Fruit fly (Drosophila melanogaster) whole organism, embryonic: ENCODE data around the gene CG34180.

Experiments
- Atf-2 ChIP-seq: fragments of 200-800 bp; sonication (Bioruptor generic); optimal IDR thresholded peaks from 2 replicates; lab custom pipeline; 2016; ENCODE audit warnings: missing biosample characterization, missing genetic modification characterization
- CG10267 ChIP-seq: fragments of 200-800 bp; sonication (Bioruptor generic); optimal IDR thresholded peaks from 2 replicates; lab custom pipeline; 2018; ENCODE audit warnings: missing biosample characterization, mild to moderate bottlenecking, missing genetic modification characterization, moderate library complexity
- CG11085 ChIP-seq: fragments of 200-800 bp; sonication (Bioruptor generic); IDR thresholded peaks from 2 replicates; pipeline ENCODE4 v1.3.6; 2022; ENCODE audit warnings: missing biosample characterization, missing genetic modification characterization
- CG11456 ChIP-seq: fragments of 200-800 bp; sonication (Bioruptor generic); IDR thresholded peaks from 3 replicates; pipeline ENCODE4 v1.3.6; 2022; ENCODE audit warnings: missing biosample characterization, missing genetic modification characterization
- CG11560 ChIP-seq: fragments of 200-800 bp; sonication (Bioruptor generic); IDR thresholded peaks from 3 replicates; pipeline ENCODE4 v1.3.6; 2022; ENCODE audit warnings: missing biosample characterization, missing genetic modification characterization
- CG12744 ChIP-seq: fragments of 200-800 bp; sonication (Bioruptor generic); optimal IDR thresholded peaks from 2 replicates; lab custom pipeline; 2016; ENCODE audit warnings: missing biosample characterization, missing genetic modification characterization
- CG13624 ChIP-seq: fragments of 200-800 bp; sonication (Bioruptor generic); optimal IDR thresholded peaks from 2 replicates; lab custom pipeline; 2016; ENCODE audit warnings: missing biosample characterization, missing genetic modification characterization
- CG14014 ChIP-seq: fragments of 200-800 bp; sonication (Bioruptor generic); IDR thresholded peaks from 2 replicates; pipeline ENCODE4 v1.3.6; 2022; ENCODE audit warnings: missing biosample characterization, missing genetic modification characterization
- CG14441 ChIP-seq: fragments of 200-800 bp; sonication (Bioruptor generic); IDR thresholded peaks from 2 replicates; pipeline ENCODE4 v1.3.6; 2022; ENCODE audit warnings: missing biosample characterization, missing genetic modification characterization
- CG15514 ChIP-seq: fragments of 200-800 bp; sonication (Bioruptor generic); optimal IDR thresholded peaks from 3 replicates; lab custom pipeline; 2017; ENCODE audit warnings: missing biosample characterization, missing genetic modification characterization, mild to moderate bottlenecking, moderate library complexity, missing genetic modification reagents
- CG1603 ChIP-seq: fragments of 200-800 bp; sonication (Bioruptor generic); optimal IDR thresholded peaks from 2 replicates; lab custom pipeline; 2019; ENCODE audit warnings: missing biosample characterization, mild to moderate bottlenecking, missing genetic modification characterization, moderate library complexity
- CG1647 ChIP-seq: fragments of 200-800 bp; sonication (Bioruptor generic); optimal IDR thresholded peaks from 3 replicates; lab custom pipeline; 2016; ENCODE audit warnings: missing biosample characterization, missing genetic modification characterization
- CG16813 ChIP-seq: fragments of 200-800 bp; sonication (Bioruptor generic); IDR thresholded peaks from 3 replicates; pipeline ENCODE4 v1.3.6; 2022; ENCODE audit warnings: missing biosample characterization, missing genetic modification characterization; ENCODE audit not compliant: partially characterized antibody
- CG17186 ChIP-seq: fragments of 200-800 bp; sonication (Bioruptor generic); optimal IDR thresholded peaks from 3 replicates; lab custom pipeline; 2017; ENCODE audit warnings: missing biosample characterization, missing genetic modification reagents, missing genetic modification characterization
- CG18262 ChIP-seq: fragments of 200-800 bp; optimal IDR thresholded peaks from 3 replicates; lab custom pipeline; 2019; ENCODE audit warnings: missing biosample characterization, mild to moderate bottlenecking, missing genetic modification characterization, moderate library complexity
- CG18599 ChIP-seq: fragments of 200-800 bp; sonication (Bioruptor generic); optimal IDR thresholded peaks from 3 replicates; lab custom pipeline; 2017; ENCODE audit warnings: missing biosample characterization, missing genetic modification characterization, mild to moderate bottlenecking, moderate library complexity, missing genetic modification reagents
- CG2889 ChIP-seq: fragments of 200-800 bp; sonication (Bioruptor generic); IDR thresholded peaks from 3 replicates; pipeline ENCODE4 v1.3.6; 2022; ENCODE audit warnings: missing biosample characterization, missing genetic modification characterization
- CG3407 ChIP-seq: fragments of 200-800 bp; sonication (Bioruptor generic); optimal IDR thresholded peaks from 2 replicates; lab custom pipeline; 2018; ENCODE audit warnings: missing biosample characterization, mild to moderate bottlenecking, missing genetic modification characterization
- CG42726 ChIP-seq: fragments of 200-800 bp; sonication (Bioruptor generic); IDR thresholded peaks from 2 replicates; pipeline ENCODE4 v1.3.6; 2022; ENCODE audit warnings: missing biosample characterization, missing genetic modification characterization; ENCODE audit not compliant: partially characterized antibody
- CG4617 ChIP-seq: fragments of 200-800 bp; sonication (Bioruptor generic); optimal IDR thresholded peaks from 3 replicates; lab custom pipeline; 2016; ENCODE audit warnings: missing biosample characterization, missing genetic modification characterization, borderline replicate concordance
- CG4707 ChIP-seq: fragments of 200-800 bp; sonication (Bioruptor generic); optimal IDR thresholded peaks from 2 replicates; lab custom pipeline; 2018; ENCODE audit warnings: missing biosample characterization, mild to moderate bottlenecking, missing genetic modification characterization, moderate library complexity
- CG6683 ChIP-seq: fragments of 200-800 bp; sonication (Bioruptor generic); optimal IDR thresholded peaks from 2 replicates; lab custom pipeline; 2017; ENCODE audit warnings: missing biosample characterization, mild to moderate bottlenecking, missing genetic modification characterization, missing genetic modification reagents
- CG9876 ChIP-seq: fragments of 200-800 bp; sonication (Bioruptor generic); optimal IDR thresholded peaks from 2 replicates; lab custom pipeline; 2016; ENCODE audit warnings: missing biosample characterization, missing genetic modification characterization
- CTCF ChIP-seq: fragments of 200-800 bp; sonication (Bioruptor generic); optimal IDR thresholded peaks from 2 replicates; lab custom pipeline; 2017; ENCODE audit warnings: missing biosample characterization, mild to moderate bottlenecking, missing genetic modification characterization, moderate library complexity
- Dek ChIP-seq: fragments of 200-800 bp; sonication (Bioruptor generic); optimal IDR thresholded peaks from 3 replicates; lab custom pipeline; 2019; ENCODE audit warnings: missing biosample characterization, mild to moderate bottlenecking, missing genetic modification characterization, moderate library complexity
- E2f2 ChIP-seq: fragments of 200-800 bp; sonication (Bioruptor generic); IDR thresholded peaks from 2 replicates; pipeline ENCODE4 v1.3.6; 2022; ENCODE audit warnings: missing biosample characterization, missing genetic modification characterization
- Fer3 ChIP-seq: fragments of 200-800 bp; sonication (Bioruptor generic); optimal IDR thresholded peaks from 2 replicates; lab custom pipeline; 2018; ENCODE audit warnings: missing biosample characterization, mild to moderate bottlenecking, missing genetic modification characterization, moderate library complexity
- H15 ChIP-seq: fragments of 200-800 bp; sonication (Bioruptor generic); IDR thresholded peaks from 3 replicates; pipeline ENCODE4 v1.3.6; 2022; ENCODE audit warnings: missing biosample characterization, missing genetic modification characterization
- HLH54F ChIP-seq: fragments of 200-800 bp; sonication (Bioruptor generic); optimal IDR thresholded peaks from 3 replicates; lab custom pipeline; 2016; ENCODE audit warnings: missing biosample characterization, missing genetic modification characterization
- Max ChIP-seq: fragments of 200-800 bp; sonication (Bioruptor generic); optimal IDR thresholded peaks from 2 replicates; lab custom pipeline; 2016; ENCODE audit warnings: missing biosample characterization, mild to moderate bottlenecking, missing genetic modification characterization
- Sox100B ChIP-seq: fragments of 200-800 bp; sonication (Bioruptor generic); optimal IDR thresholded peaks from 3 replicates; lab custom pipeline; 2018; ENCODE audit warnings: missing biosample characterization, mild to moderate bottlenecking, missing genetic modification characterization
- Spps ChIP-seq: fragments of 200-800 bp; sonication (Bioruptor generic); optimal IDR thresholded peaks from 2 replicates; lab custom pipeline; 2018; ENCODE audit warnings: missing biosample characterization, mild to moderate bottlenecking, missing genetic modification characterization
- Sry-β ChIP-seq: fragments of 200-800 bp; sonication (Bioruptor generic); optimal IDR thresholded peaks from 2 replicates; lab custom pipeline; 2018; ENCODE audit warnings: missing biosample characterization, mild to moderate bottlenecking, missing genetic modification characterization, moderate library complexity
- Stat92E ChIP-seq, 3 experiments: fragments of >200 bp in 2 of 3; fragments of 200-800 bp in 1 of 3; sonication (Bioruptor generic) in 1 of 3; optimal IDR thresholded peaks; 2 replicates each; lab custom pipeline; 2017 to 2019; ENCODE audit warnings: missing biosample characterization in 3 of 3, missing genetic modification characterization in 3 of 3, mild to moderate bottlenecking in 1 of 3, moderate library complexity in 1 of 3
- al ChIP-seq: fragments of 200-800 bp; sonication (Bioruptor generic); IDR thresholded peaks from 2 replicates; pipeline ENCODE4 v1.3.6; 2022; ENCODE audit warnings: missing biosample characterization, missing genetic modification characterization
- az2 ChIP-seq: fragments of 200-800 bp; sonication (Bioruptor generic); optimal IDR thresholded peaks from 3 replicates; lab custom pipeline; 2016; ENCODE audit warnings: missing biosample characterization, missing genetic modification characterization
- chinmo ChIP-seq: fragments of 200-800 bp; sonication (Bioruptor generic); IDR thresholded peaks from 4 replicates; pipeline ENCODE4 v1.3.6; 2022; ENCODE audit warnings: missing biosample characterization, missing genetic modification characterization; ENCODE audit not compliant: partially characterized antibody
- croc ChIP-seq: fragments of 200-800 bp; sonication (Bioruptor generic); conservative IDR thresholded peaks from 3 replicates; pipeline ENCODE4 v1.3.6; 2022; ENCODE audit warnings: missing biosample characterization, missing genetic modification characterization
- gem ChIP-seq: fragments of 200-800 bp; sonication (Bioruptor generic); optimal IDR thresholded peaks from 2 replicates; lab custom pipeline; 2019; ENCODE audit warnings: missing biosample characterization, mild to moderate bottlenecking, missing genetic modification characterization, moderate library complexity
- lbe ChIP-seq: fragments of 200-800 bp; sonication (Bioruptor generic); optimal IDR thresholded peaks from 2 replicates; lab custom pipeline; 2016; ENCODE audit warnings: missing biosample characterization, mild to moderate bottlenecking, missing genetic modification characterization
- mld ChIP-seq: fragments of 200-800 bp; sonication (Bioruptor generic); IDR thresholded peaks from 3 replicates; pipeline ENCODE4 v1.3.6; 2022; ENCODE audit warnings: missing biosample characterization, missing genetic modification characterization; ENCODE audit not compliant: partially characterized antibody
- nom ChIP-seq: fragments of 200-800 bp; sonication (Bioruptor generic); optimal IDR thresholded peaks from 2 replicates; lab custom pipeline; 2017; ENCODE audit warnings: missing biosample characterization, missing genetic modification characterization, mild to moderate bottlenecking, moderate library complexity, missing genetic modification reagents
- org-1 ChIP-seq: fragments of 200-800 bp; sonication (Bioruptor generic); optimal IDR thresholded peaks from 2 replicates; lab custom pipeline; 2017; ENCODE audit warnings: missing biosample characterization, missing genetic modification characterization
- phol ChIP-seq: fragments of 200-800 bp; sonication (Bioruptor generic); optimal IDR thresholded peaks from 3 replicates; lab custom pipeline; 2018; ENCODE audit warnings: missing biosample characterization, mild to moderate bottlenecking, missing genetic modification characterization, moderate library complexity
- rib ChIP-seq: fragments of 200-800 bp; sonication (Bioruptor generic); IDR thresholded peaks from 2 replicates; pipeline ENCODE4 v1.3.6; 2022; ENCODE audit warnings: missing biosample characterization, missing genetic modification characterization
- seq ChIP-seq: fragments of 200-800 bp; sonication (Bioruptor generic); IDR thresholded peaks from 2 replicates; pipeline ENCODE4 v1.3.6; 2022; ENCODE audit warnings: missing biosample characterization, missing genetic modification characterization
- slp2 ChIP-seq: fragments of 200-800 bp; sonication (Bioruptor generic); optimal IDR thresholded peaks from 2 replicates; lab custom pipeline; 2016; ENCODE audit warnings: missing biosample characterization, missing genetic modification characterization

The CG34180 gene

DNA sequence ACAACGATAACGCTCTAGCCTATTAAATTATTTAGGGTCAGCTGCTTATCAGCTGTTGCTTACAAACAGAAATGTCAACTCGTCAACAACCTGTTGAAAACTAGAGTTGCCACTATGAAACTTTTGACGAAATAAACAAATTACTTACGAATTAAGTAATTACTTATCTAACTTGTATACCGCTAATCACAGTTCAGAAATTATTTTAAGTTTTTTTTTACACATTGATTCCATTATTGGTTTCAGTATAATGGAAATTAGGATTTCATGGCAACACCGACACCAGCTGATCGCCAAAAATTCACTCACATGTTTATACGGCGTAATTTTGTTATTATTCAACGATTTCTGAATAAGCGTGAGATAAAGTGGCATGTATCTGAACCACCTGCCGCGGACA lies 22.5 kb upstream of the CG34180 start, which contains the start of the genes CG9117 and CG31643 (continued):
- TF ChIP-seq Fer3 (tag; lab: Kevin White, UChicago) (peak; percentile 48), slp2 (peak; percentile 45), CG15514 (GFP tag; lab: Kevin White, UChicago) (peak; percentile 74), CG13624 (GFP tag; lab: Kevin White, UChicago) (peak; percentile 76), phol (tag; lab: Kevin White, UChicago) (peak; percentile 69), lbe (GFP tag; lab: Kevin White, UChicago) (peak; percentile 55), CG18262 (tag; lab: Kevin White, UChicago) (no peak), seq (GFP tag; lab: Robert Waterston, UW) (no peak), HLH54F (GFP tag; lab: Kevin White, UChicago) (peak; percentile 47), CG16813 (GFP tag; lab: Robert Waterston, UW) (no peak), CG12744 (GFP tag; lab: Kevin White, UChicago) (peak; percentile 53), CG11085 (GFP tag; lab: Robert Waterston, UW) (no peak), H15 (GFP tag; lab: Robert Waterston, UW) (no peak), Dek (peak; percentile 10), CG2889 (no peak), Atf-2 (GFP tag; lab: Kevin White, UChicago) (peak; percentile 2), E2f2 (GFP tag; lab: Robert Waterston, UW) (peak; percentile 28), CG1603 (peak; percentile 69), CG9876 (GFP tag; lab: Kevin White, UChicago) (no peak), CTCF (GFP tag; lab: Kevin White, UChicago) (no peak), CG11456 (GFP tag; lab: Robert Waterston, UW) (no peak), org-1 (GFP tag; lab: Kevin White, UChicago) (no peak), CG1647 (GFP tag; lab: Kevin White, UChicago) (no peak), gem (no peak), croc (GFP tag; lab: Robert Waterston, UW) (no peak), nom (peak; percentile 32), Max (GFP tag; lab: Kevin White, UChicago) (peak; percentile 61), CG18599 (GFP tag; lab: Kevin White, UChicago) (no peak), Spps (tag; lab: Kevin White, UChicago) (no peak)
- TF ChIP-seq, all 482 proteins: peak for 189

DNA sequence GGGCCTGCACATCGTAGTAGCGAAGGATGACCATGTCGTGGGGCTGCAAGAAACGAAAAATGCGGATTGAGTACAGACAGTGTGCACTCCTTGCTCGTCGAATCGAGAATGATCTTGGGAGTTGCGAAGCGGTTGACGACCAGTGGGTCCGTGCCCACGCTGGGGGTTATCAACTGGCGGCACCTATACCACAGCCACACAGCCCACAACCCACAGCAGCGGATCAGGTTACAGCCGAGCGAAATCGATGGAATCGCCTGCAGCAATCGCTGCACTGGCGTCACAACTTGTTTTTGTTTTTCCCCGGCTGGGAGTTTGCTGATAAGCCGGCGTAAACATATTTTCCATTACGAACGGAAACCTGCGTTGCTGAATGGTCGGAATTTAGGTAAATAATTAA lies 14.8 kb upstream of the CG34180 start:
- TF ChIP-seq CG3407 (GFP tag; lab: Kevin White, UChicago), result no peak
- TF ChIP-seq CG42726 (GFP tag; lab: Robert Waterston, UW), result 0 out of 2 replicates have a peak, but pooled peaks have one; percentile 20

DNA sequence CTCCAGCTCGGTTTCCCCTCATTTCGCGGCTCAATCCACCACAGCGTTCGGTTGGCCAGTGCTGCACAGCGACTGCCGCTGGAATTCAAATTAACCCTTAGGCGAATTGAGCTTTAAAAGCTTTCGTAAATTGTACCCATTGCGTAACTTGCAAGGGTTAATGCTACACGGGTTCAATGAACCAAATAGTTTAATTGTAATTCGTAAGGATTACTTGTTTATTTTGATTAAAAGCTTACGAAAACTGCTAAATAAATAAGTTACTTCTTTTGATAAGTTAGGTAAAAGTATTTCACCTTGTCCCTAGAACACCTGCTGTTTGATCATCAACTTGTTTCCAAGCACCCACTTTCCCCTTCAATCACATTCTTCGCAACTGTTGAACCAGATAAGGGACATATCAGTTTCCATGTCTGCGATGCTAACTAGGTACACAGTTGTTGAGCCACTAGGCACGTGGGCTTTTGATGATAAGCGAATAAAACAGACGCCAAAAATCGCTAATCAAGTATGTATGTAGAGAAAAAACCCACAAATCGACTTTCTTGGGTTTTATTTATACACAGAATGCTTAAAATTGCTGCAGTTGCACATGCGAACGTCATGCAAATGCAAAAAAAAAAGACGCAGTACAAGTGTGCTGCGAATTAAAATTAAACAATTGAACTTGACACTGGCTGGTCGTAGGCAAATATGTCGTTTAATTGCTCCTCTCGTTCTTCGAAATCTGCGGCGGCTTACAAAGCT lies 14.2 kb upstream of the CG34180 start, which contains the start of gene Pfas:
TSS of gene Pfas (minus strand) at position 79 of the 747 bp plus-strand sequence.
- TF ChIP-seq Sox100B (GFP tag; lab: Kevin White, UChicago) (no peak), CG4707 (GFP tag; lab: Kevin White, UChicago) (no peak), CG11560 (tag; lab: Robert Waterston, UW) (no peak), CG6683 (GFP tag; lab: Kevin White, UChicago) (peak; percentile 55), chinmo (GFP tag; lab: Robert Waterston, UW) (no peak), CG4617 (GFP tag; lab: Kevin White, UChicago) (no peak), al (0 out of 2 replicates have a peak, but pooled peaks have one; percentile 31), CG14441 (GFP tag; lab: Robert Waterston, UW) (no peak), Sry-β (GFP tag; lab: Kevin White, UChicago) (no peak), CG17186 (GFP tag; lab: Kevin White, UChicago) (no peak), az2 (GFP tag; lab: Kevin White, UChicago) (peak; percentile 42), CG10267 (tag; lab: Kevin White, UChicago) (peak; percentile 76), CG14014 (GFP tag; lab: Robert Waterston, UW) (peak; percentile 42; the same call in 1 of the 2 replicates), CG1603 (peak; percentile 58), rib (GFP tag; lab: Robert Waterston, UW) (peak; percentile 53), Stat92E (GFP tag; optimal IDR thresholded peaks at IDR 0.05; lab: Kevin White, UChicago) (peak in 1 of 3 experiments; percentile 31), mld (no peak)
